Fruit fly (Drosophila melanogaster) whole organism, embryonic: Measurements from ENCODE around the gene Alg11.

Experiments
- ATbp ChIP-seq: fragments of 200-800 bp; sonication (Bioruptor generic); optimal IDR thresholded peaks from 2 replicates; lab custom pipeline; 2017; ENCODE audit warnings: missing biosample characterization, mild to moderate bottlenecking, missing genetic modification characterization, missing genetic modification reagents
- CG1024 ChIP-seq: fragments of 200-800 bp; sonication (Bioruptor generic); IDR thresholded peaks from 2 replicates; pipeline ENCODE4 v1.3.6; 2022; ENCODE audit warnings: missing biosample characterization, missing genetic modification characterization
- CG10274 ChIP-seq: fragments of 200-800 bp; sonication (Bioruptor generic); optimal IDR thresholded peaks from 3 replicates; lab custom pipeline; 2017; ENCODE audit warnings: missing biosample characterization, mild to moderate bottlenecking, missing genetic modification characterization
- CG10565 ChIP-seq: fragments of 200-800 bp; sonication (Bioruptor generic); optimal IDR thresholded peaks from 3 replicates; lab custom pipeline; 2016; ENCODE audit warnings: missing biosample characterization, mild to moderate bottlenecking, missing genetic modification characterization
- CG10654 ChIP-seq: fragments of 200-800 bp; sonication (Bioruptor generic); optimal IDR thresholded peaks from 2 replicates; lab custom pipeline; 2016; ENCODE audit warnings: missing biosample characterization, missing genetic modification characterization
- CG11398 ChIP-seq: fragments of 200-800 bp; sonication (Bioruptor generic); optimal IDR thresholded peaks from 2 replicates; lab custom pipeline; 2016; ENCODE audit warnings: missing biosample characterization, missing genetic modification characterization
- CG15479 ChIP-seq: fragments of 200-800 bp; sonication (Bioruptor generic); optimal IDR thresholded peaks from 3 replicates; lab custom pipeline; 2019; ENCODE audit warnings: missing biosample characterization, mild to moderate bottlenecking, missing genetic modification characterization, moderate library complexity
- CG15514 ChIP-seq: fragments of 200-800 bp; sonication (Bioruptor generic); optimal IDR thresholded peaks from 3 replicates; lab custom pipeline; 2017; ENCODE audit warnings: missing biosample characterization, missing genetic modification characterization, mild to moderate bottlenecking, moderate library complexity, missing genetic modification reagents
- CG1603 ChIP-seq: fragments of 200-800 bp; sonication (Bioruptor generic); optimal IDR thresholded peaks from 2 replicates; lab custom pipeline; 2019; ENCODE audit warnings: missing biosample characterization, mild to moderate bottlenecking, missing genetic modification characterization, moderate library complexity
- CG1647 ChIP-seq: fragments of 200-800 bp; sonication (Bioruptor generic); optimal IDR thresholded peaks from 3 replicates; lab custom pipeline; 2016; ENCODE audit warnings: missing biosample characterization, missing genetic modification characterization
- CG16813 ChIP-seq: fragments of 200-800 bp; sonication (Bioruptor generic); IDR thresholded peaks from 3 replicates; pipeline ENCODE4 v1.3.6; 2022; ENCODE audit warnings: missing biosample characterization, missing genetic modification characterization; ENCODE audit not compliant: partially characterized antibody
- CG17612 ChIP-seq: fragments of 200-800 bp; sonication (Bioruptor generic); IDR thresholded peaks from 2 replicates; pipeline ENCODE4 v1.3.6; 2022; ENCODE audit warnings: missing biosample characterization, missing genetic modification characterization
- CG18764 ChIP-seq: fragments of 200-800 bp; sonication (Bioruptor generic); optimal IDR thresholded peaks from 3 replicates; lab custom pipeline; 2016; ENCODE audit warnings: missing biosample characterization, missing genetic modification characterization
- CG4404 ChIP-seq: fragments of 200-800 bp; sonication (Bioruptor generic); IDR thresholded peaks from 2 replicates; pipeline ENCODE4 v1.3.6; 2022; ENCODE audit warnings: missing biosample characterization, missing genetic modification characterization
- CG4617 ChIP-seq: fragments of 200-800 bp; sonication (Bioruptor generic); optimal IDR thresholded peaks from 3 replicates; lab custom pipeline; 2016; ENCODE audit warnings: missing biosample characterization, missing genetic modification characterization, borderline replicate concordance
- CG6272 ChIP-seq: fragments of 200-800 bp; sonication (Bioruptor generic); IDR thresholded peaks from 2 replicates; pipeline ENCODE4 v1.3.6; 2022; ENCODE audit warnings: missing biosample characterization, missing genetic modification characterization
- CG8290 ChIP-seq, 3 experiments: fragments of 200-800 bp; sonication (Bioruptor generic); optimal IDR thresholded peaks; 2 replicates each; lab custom pipeline; 2016 to 2019; ENCODE audit warnings: missing biosample characterization in 3 of 3, missing genetic modification characterization in 3 of 3, mild to moderate bottlenecking in 2 of 3, moderate library complexity in 1 of 3
- CG9609 ChIP-seq: fragments of 200-800 bp; sonication (Bioruptor generic); optimal IDR thresholded peaks from 3 replicates; lab custom pipeline; 2016; ENCODE audit warnings: missing biosample characterization, missing genetic modification characterization
- CkIIα-i1 ChIP-seq: fragments of 200-800 bp; sonication (Bioruptor generic); IDR thresholded peaks from 2 replicates; pipeline ENCODE4 v1.3.6; 2022; ENCODE audit warnings: missing biosample characterization, missing genetic modification characterization
- D19A ChIP-seq: fragments of 200-800 bp; optimal IDR thresholded peaks from 3 replicates; lab custom pipeline; 2019; ENCODE audit warnings: missing biosample characterization, mild to moderate bottlenecking, missing genetic modification characterization, moderate library complexity
- Dad ChIP-seq: fragments of 200-800 bp; sonication (Bioruptor generic); optimal IDR thresholded peaks from 3 replicates; lab custom pipeline; 2016; ENCODE audit warnings: missing biosample characterization, missing genetic modification characterization
- Dp ChIP-seq: fragments of 200-800 bp; sonication (Bioruptor generic); optimal IDR thresholded peaks from 2 replicates; lab custom pipeline; 2018; ENCODE audit warnings: missing biosample characterization, mild to moderate bottlenecking, missing genetic modification characterization, moderate library complexity
- Eip74EF ChIP-seq, 2 experiments: fragments of 200-800 bp in 1 of 2; fragments of >200 bp in 1 of 2; sonication (Bioruptor generic) in 1 of 2; optimal IDR thresholded peaks; 2 replicates each; lab custom pipeline; 2017 to 2019; ENCODE audit warnings: missing biosample characterization in 2 of 2, missing genetic modification characterization in 2 of 2, mild to moderate bottlenecking in 1 of 2, moderate library complexity in 1 of 2
- Elba2 ChIP-seq: fragments of 200-800 bp; sonication (Bioruptor generic); optimal IDR thresholded peaks from 3 replicates; lab custom pipeline; 2016; ENCODE audit warnings: missing biosample characterization, missing genetic modification characterization
- Ets97D ChIP-seq: fragments of 200-800 bp; sonication (Bioruptor generic); optimal IDR thresholded peaks from 3 replicates; lab custom pipeline; 2016; ENCODE audit warnings: missing biosample characterization, missing genetic modification characterization
- Myb ChIP-seq: fragments of 200-800 bp; sonication (Bioruptor generic); optimal IDR thresholded peaks from 2 replicates; lab custom pipeline; 2016; ENCODE audit warnings: missing biosample characterization, missing genetic modification characterization
- Opbp ChIP-seq: fragments of 200-800 bp; sonication (Bioruptor generic); IDR thresholded peaks from 3 replicates; pipeline ENCODE4 v1.3.6; 2022; ENCODE audit warnings: missing biosample characterization, missing genetic modification characterization; ENCODE audit not compliant: partially characterized antibody
- Ptx1 ChIP-seq: fragments of 200-800 bp; sonication (Bioruptor generic); IDR thresholded peaks from 2 replicates; pipeline ENCODE4 v1.3.6; 2022; ENCODE audit warnings: missing biosample characterization, missing genetic modification characterization
- Scr ChIP-seq: fragments of 200-800 bp; sonication (Bioruptor generic); IDR thresholded peaks from 2 replicates; pipeline ENCODE4 v1.3.6; 2022; ENCODE audit warnings: missing biosample characterization, missing genetic modification characterization; ENCODE audit not compliant: partially characterized antibody
- Six4 ChIP-seq: fragments of 200-800 bp; sonication (Bioruptor generic); optimal IDR thresholded peaks from 2 replicates; lab custom pipeline; 2016; ENCODE audit warnings: missing biosample characterization, missing genetic modification characterization
- Sry-δ ChIP-seq: fragments of 200-800 bp; sonication (Bioruptor generic); optimal IDR thresholded peaks from 2 replicates; lab custom pipeline; 2016; ENCODE audit warnings: missing biosample characterization, missing genetic modification characterization
- az2 ChIP-seq: fragments of 200-800 bp; sonication (Bioruptor generic); optimal IDR thresholded peaks from 3 replicates; lab custom pipeline; 2016; ENCODE audit warnings: missing biosample characterization, missing genetic modification characterization
- chif ChIP-seq, 2 experiments: fragments of 200-800 bp; sonication (Bioruptor generic); optimal IDR thresholded peaks; 3 replicates each; lab custom pipeline; 2016; ENCODE audit warnings: missing biosample characterization in 2 of 2, missing genetic modification characterization in 2 of 2
- crc ChIP-seq: fragments of 200-800 bp; sonication (Bioruptor generic); optimal IDR thresholded peaks from 2 replicates; lab custom pipeline; 2016; ENCODE audit warnings: missing biosample characterization, missing genetic modification characterization
- dpn ChIP-seq, 2 experiments: fragments of 200-800 bp; sonication (Bioruptor generic); optimal IDR thresholded peaks; 3 replicates each; lab custom pipeline; 2016; ENCODE audit warnings: missing biosample characterization in 2 of 2, missing genetic modification characterization in 2 of 2
- ftz-f1 ChIP-seq: fragments of 200-800 bp; sonication (Bioruptor generic); optimal IDR thresholded peaks from 2 replicates; lab custom pipeline; 2016; ENCODE audit warnings: missing biosample characterization, missing genetic modification characterization
- gfzf ChIP-seq: fragments of 200-800 bp; sonication (Bioruptor generic); optimal IDR thresholded peaks from 2 replicates; lab custom pipeline; 2016; ENCODE audit warnings: missing biosample characterization, mild to moderate bottlenecking, missing genetic modification characterization, moderate library complexity
- grau ChIP-seq: fragments of 200-800 bp; optimal IDR thresholded peaks from 3 replicates; lab custom pipeline; 2019; ENCODE audit warnings: missing biosample characterization, mild to moderate bottlenecking, missing genetic modification characterization, moderate library complexity
- phol ChIP-seq: fragments of 200-800 bp; sonication (Bioruptor generic); optimal IDR thresholded peaks from 3 replicates; lab custom pipeline; 2018; ENCODE audit warnings: missing biosample characterization, mild to moderate bottlenecking, missing genetic modification characterization, moderate library complexity
- pzg ChIP-seq: fragments of 200-800 bp; sonication (Bioruptor generic); optimal IDR thresholded peaks from 3 replicates; lab custom pipeline; 2018; ENCODE audit warnings: missing biosample characterization, mild to moderate bottlenecking, missing genetic modification characterization, moderate library complexity
- sisA ChIP-seq: fragments of 200-800 bp; sonication (Bioruptor generic); IDR thresholded peaks from 2 replicates; pipeline ENCODE4 v1.3.6; 2022; ENCODE audit warnings: missing biosample characterization, missing genetic modification characterization
- slbo ChIP-seq: fragments of 200-800 bp; sonication (Bioruptor generic); IDR thresholded peaks from 2 replicates; pipeline ENCODE4 v1.3.6; 2022; ENCODE audit warnings: missing biosample characterization, missing genetic modification characterization
- stwl ChIP-seq: fragments of 200-800 bp; sonication (Bioruptor generic); optimal IDR thresholded peaks from 3 replicates; lab custom pipeline; 2018; ENCODE audit warnings: missing biosample characterization, mild to moderate bottlenecking, missing genetic modification characterization, moderate library complexity
- sug ChIP-seq: fragments of 200-800 bp; optimal IDR thresholded peaks from 2 replicates; lab custom pipeline; 2019; ENCODE audit warnings: missing biosample characterization, mild to moderate bottlenecking, missing genetic modification characterization, moderate library complexity
- trem ChIP-seq: fragments of 200-800 bp; optimal IDR thresholded peaks from 3 replicates; lab custom pipeline; 2019; ENCODE audit warnings: missing biosample characterization, mild to moderate bottlenecking, missing genetic modification characterization, moderate library complexity
- trh ChIP-seq: fragments of 200-800 bp; sonication (Bioruptor generic); optimal IDR thresholded peaks from 2 replicates; lab custom pipeline; 2016; ENCODE audit warnings: missing biosample characterization, missing genetic modification characterization
- ttk ChIP-seq: fragments of 200-800 bp; sonication (Bioruptor generic); IDR thresholded peaks from 2 replicates; pipeline ENCODE4 v2.1.2; 2022; ENCODE audit warnings: missing biosample characterization, missing genetic modification characterization
- zen ChIP-seq: fragments of 200-800 bp; sonication (Bioruptor generic); optimal IDR thresholded peaks from 3 replicates; lab custom pipeline; 2018; ENCODE audit warnings: missing biosample characterization, mild to moderate bottlenecking, missing genetic modification characterization, moderate library complexity
- zen2 ChIP-seq: fragments of 200-800 bp; sonication (Bioruptor generic); IDR thresholded peaks from 3 replicates; pipeline ENCODE4 v1.3.6; 2022; ENCODE audit warnings: missing biosample characterization, missing genetic modification characterization; ENCODE audit not compliant: partially characterized antibody

Alg11 gene

dm6 chr3L:21626036-21626614 is 519 bp downstream of the Alg11 start (continued):
- no peak for TF ChIP-seq Eip74EF (GFP tag; optimal IDR thresholded peaks at IDR 0.05; lab: Kevin White, UChicago)
- no peak for TF ChIP-seq D19A (tag; lab: Kevin White, UChicago)
- TF ChIP-seq CG4404, result no peak
- no peak for TF ChIP-seq CG17612 (GFP tag; lab: Robert Waterston, UW)
- TF ChIP-seq dpn (GFP tag; optimal IDR thresholded peaks at IDR 0.05; lab: Kevin White, UChicago), result no peak
- TF ChIP-seq Elba2 (GFP tag; lab: Kevin White, UChicago), result no peak
- TF ChIP-seq crc, result no peak
- TF ChIP-seq az2 (GFP tag; lab: Kevin White, UChicago), result no peak
- no peak for TF ChIP-seq CG18764
- no peak for TF ChIP-seq CG10654 (GFP tag; lab: Kevin White, UChicago)
- TF ChIP-seq ttk (GFP tag; lab: Robert Waterston, UW), result no peak
- no peak for TF ChIP-seq CG8290 (GFP tag; optimal IDR thresholded peaks at IDR 0.05; lab: Kevin White, UChicago)
- no peak for TF ChIP-seq CG8290 (tag; optimal IDR thresholded peaks at IDR 0.05; lab: Kevin White, UChicago)
- TF ChIP-seq CG4617, result peak; percentile 76
- peak; percentile 6 for TF ChIP-seq CG15479
- TF ChIP-seq CG16813, result peak; percentile 69
- TF ChIP-seq Dad, result no peak
- TF ChIP-seq Six4, result no peak
- TF ChIP-seq CG6272 (GFP tag; lab: Robert Waterston, UW), result no peak
- no peak; the same call in 2 of the 3 replicates for TF ChIP-seq zen2

dm6 chr3L:21634152-21634689 is 8.6 kb downstream of the Alg11 start, which contains the start of gene MED1:
Gene MED1, minus strand, starts transcription at chr3L:21634446.
- peak; percentile 69 for TF ChIP-seq CG1603 (tag; lab: Kevin White, UChicago)
- no peak for TF ChIP-seq Scr
- peak; percentile 14 for TF ChIP-seq Dp
- TF ChIP-seq chif (GFP tag; optimal IDR thresholded peaks at IDR 0.05; lab: Kevin White, UChicago), result no peak
- TF ChIP-seq CG1647 (GFP tag; lab: Kevin White, UChicago), result no peak
- TF ChIP-seq Myb, result peak; percentile 18
- peak; percentile 15 for TF ChIP-seq grau (tag; lab: Kevin White, UChicago)
- TF ChIP-seq Opbp, result 0 out of 3 replicates have a peak, but pooled peaks have one; percentile 14
- peak; percentile 14 for TF ChIP-seq sug (tag; lab: Kevin White, UChicago)
- peak; percentile 29 for TF ChIP-seq Ets97D (GFP tag; lab: Kevin White, UChicago)
- TF ChIP-seq trem, result peak; percentile 29
- peak; percentile 26 for TF ChIP-seq Sry-δ (GFP tag; lab: Kevin White, UChicago)
- TF ChIP-seq CG10565 (GFP tag; lab: Kevin White, UChicago), result no peak
- no peak for TF ChIP-seq CkIIα-i1 (GFP tag; lab: Robert Waterston, UW)
- peak; percentile 16; the same call in 1 of the 2 replicates for TF ChIP-seq Ptx1 (GFP tag; lab: Robert Waterston, UW)
- no peak for TF ChIP-seq sisA (GFP tag; lab: Robert Waterston, UW)
- no peak for TF ChIP-seq CG10274 (GFP tag; lab: Kevin White, UChicago)
- TF ChIP-seq CG4617, result peak; percentile 47
- TF ChIP-seq D19A (tag; lab: Kevin White, UChicago), result no peak
- TF ChIP-seq trh, result no peak
- peak; percentile 49 for TF ChIP-seq CG15514 (GFP tag; lab: Kevin White, UChicago)
- TF ChIP-seq zen (tag; lab: Kevin White, UChicago), result peak; percentile 29
- TF ChIP-seq slbo (GFP tag; lab: Robert Waterston, UW), result 0 out of 2 replicates have a peak, but pooled peaks have one; percentile 39
- TF ChIP-seq ftz-f1 (GFP tag; lab: Kevin White, UChicago), result no peak
- peak; percentile 99 for TF ChIP-seq phol (tag; lab: Kevin White, UChicago)
- no peak for TF ChIP-seq ATbp (GFP tag; lab: Kevin White, UChicago)
- peak; percentile 50 for TF ChIP-seq CG1024 (GFP tag; lab: Robert Waterston, UW)
- peak; percentile 75 for TF ChIP-seq gfzf (GFP tag; lab: Kevin White, UChicago)
- peak; percentile 71 for TF ChIP-seq stwl (tag; lab: Kevin White, UChicago)
- no peak for TF ChIP-seq CG11398 (GFP tag; lab: Kevin White, UChicago)
- no peak for TF ChIP-seq CG9609 (GFP tag; lab: Kevin White, UChicago)
- TF ChIP-seq pzg, result peak; percentile 71
